Fruit fly (Drosophila melanogaster) whole organism, prepupa: ENCODE data around the gene Zn72D.
A peak's percentile ranks its signal among the peaks of the same experiment; 100 is the strongest.

Experiments
- Blimp-1 ChIP-seq: fragments of 200-800 bp; sonication (Bioruptor generic); optimal IDR thresholded peaks from 3 replicates; lab custom pipeline; 2017; ENCODE audit warnings: missing biosample characterization, missing genetic modification characterization, mild to moderate bottlenecking, moderate library complexity, missing genetic modification reagents
- CG10631 ChIP-seq: fragments of 200-800 bp; sonication (Bioruptor generic); optimal IDR thresholded peaks from 2 replicates; lab custom pipeline; 2016; ENCODE audit warnings: missing biosample characterization, missing genetic modification characterization
- CG10669 ChIP-seq: fragments of 200-800 bp; sonication (Bioruptor generic); optimal IDR thresholded peaks from 3 replicates; lab custom pipeline; 2018; ENCODE audit warnings: missing biosample characterization, mild to moderate bottlenecking, missing genetic modification characterization, moderate library complexity
- CG11294 ChIP-seq: fragments of 200-800 bp; sonication (Bioruptor generic); IDR thresholded peaks from 2 replicates; pipeline ENCODE4 v1.3.6; 2022; ENCODE audit warnings: missing biosample characterization, missing genetic modification characterization
- CG11762 ChIP-seq: fragments of 200-800 bp; sonication (Bioruptor generic); optimal IDR thresholded peaks from 3 replicates; lab custom pipeline; 2016; ENCODE audit warnings: missing biosample characterization, missing genetic modification characterization; ENCODE audit not compliant: insufficient read depth
- CG15336 ChIP-seq: fragments of 200-800 bp; sonication (Bioruptor generic); IDR thresholded peaks from 2 replicates; pipeline ENCODE4 v1.3.6; 2022; ENCODE audit warnings: missing biosample characterization, missing genetic modification characterization
- CG1621 ChIP-seq: fragments of 200-800 bp; sonication (Bioruptor generic); optimal IDR thresholded peaks from 3 replicates; lab custom pipeline; 2018; ENCODE audit warnings: missing biosample characterization, mild to moderate bottlenecking, missing genetic modification characterization
- CG16779 ChIP-seq: fragments of 200-800 bp; sonication (Bioruptor generic); optimal IDR thresholded peaks from 3 replicates; lab custom pipeline; 2017; ENCODE audit warnings: missing biosample characterization, mild to moderate bottlenecking, missing genetic modification characterization
- CG3032 ChIP-seq: fragments of 200-800 bp; optimal IDR thresholded peaks from 2 replicates; lab custom pipeline; 2019; ENCODE audit warnings: missing biosample characterization, mild to moderate bottlenecking, missing genetic modification characterization, moderate library complexity
- CG31627 ChIP-seq: fragments of 200-800 bp; sonication (Bioruptor generic); optimal IDR thresholded peaks from 3 replicates; lab custom pipeline; 2016; ENCODE audit warnings: missing biosample characterization, missing genetic modification characterization
- CG32006 ChIP-seq: fragments of 200-800 bp; sonication (Bioruptor generic); optimal IDR thresholded peaks from 3 replicates; lab custom pipeline; 2017; ENCODE audit warnings: missing biosample characterization, mild to moderate bottlenecking, missing genetic modification characterization
- CG34406 ChIP-seq: fragments of 200-800 bp; sonication (Bioruptor generic); optimal IDR thresholded peaks from 3 replicates; lab custom pipeline; 2016; ENCODE audit warnings: missing biosample characterization, missing genetic modification characterization
- CG6163 ChIP-seq: fragments of 200-800 bp; sonication (Bioruptor generic); IDR thresholded peaks from 3 replicates; pipeline ENCODE4 v1.3.6; 2022; ENCODE audit warnings: missing biosample characterization, missing genetic modification characterization
- CG6276 ChIP-seq: fragments of 200-800 bp; sonication (Bioruptor generic); optimal IDR thresholded peaks from 2 replicates; lab custom pipeline; 2017; ENCODE audit warnings: missing biosample characterization, mild to moderate bottlenecking, missing genetic modification characterization
- CG6792 ChIP-seq: fragments of 200-800 bp; sonication (Bioruptor generic); optimal IDR thresholded peaks from 3 replicates; lab custom pipeline; 2016; ENCODE audit warnings: missing biosample characterization, missing genetic modification characterization
- CG6808 ChIP-seq: fragments of 200-800 bp; sonication (Bioruptor generic); optimal IDR thresholded peaks from 3 replicates; lab custom pipeline; 2017; ENCODE audit warnings: missing biosample characterization, missing genetic modification characterization, mild to moderate bottlenecking, moderate library complexity, missing genetic modification reagents
- CG6854 ChIP-seq: fragments of 200-800 bp; sonication (Bioruptor generic); optimal IDR thresholded peaks from 2 replicates; lab custom pipeline; 2017; ENCODE audit warnings: missing biosample characterization, mild to moderate bottlenecking, missing genetic modification characterization
- CG7368 ChIP-seq: fragments of 200-800 bp; sonication (Bioruptor generic); optimal IDR thresholded peaks from 3 replicates; lab custom pipeline; 2016; ENCODE audit warnings: missing biosample characterization, missing genetic modification characterization
- CG8119 ChIP-seq: fragments of 200-800 bp; sonication (Bioruptor generic); IDR thresholded peaks from 3 replicates; pipeline ENCODE4 v1.3.6; 2022; ENCODE audit warnings: missing biosample characterization, missing genetic modification characterization
- CG8319 ChIP-seq: fragments of 200-800 bp; sonication (Bioruptor generic); optimal IDR thresholded peaks from 3 replicates; lab custom pipeline; 2016; ENCODE audit warnings: missing biosample characterization, missing genetic modification characterization
- Eip75B ChIP-seq: fragments of 200-800 bp; sonication (Bioruptor generic); optimal IDR thresholded peaks from 3 replicates; lab custom pipeline; 2016; ENCODE audit warnings: missing biosample characterization, missing genetic modification characterization
- Eip78C ChIP-seq: fragments of 200-800 bp; sonication (Bioruptor generic); peaks from one replicate; lab custom pipeline; 2016; ENCODE audit warnings: missing biosample characterization, missing genetic modification characterization
- Eip93F ChIP-seq: fragments of 200-800 bp; sonication (Bioruptor generic); optimal IDR thresholded peaks from 2 replicates; lab custom pipeline; 2016; ENCODE audit warnings: missing biosample characterization, mild to moderate bottlenecking, missing genetic modification characterization
- Ets21C ChIP-seq: fragments of 200-800 bp; sonication (Bioruptor generic); optimal IDR thresholded peaks from 3 replicates; lab custom pipeline; 2016; ENCODE audit warnings: missing biosample characterization, missing genetic modification characterization
- Gug ChIP-seq: fragments of 200-800 bp; sonication (Bioruptor generic); IDR thresholded peaks from 2 replicates; pipeline ENCODE4 v1.3.6; 2022; ENCODE audit warnings: missing biosample characterization, missing genetic modification characterization
- Hr38 ChIP-seq: sonication (Bioruptor generic); optimal IDR thresholded peaks from 2 replicates; lab custom pipeline; 2016; ENCODE audit warnings: missing biosample characterization, missing genetic modification characterization
- Hr39 ChIP-seq: fragments of 200-800 bp; sonication (Bioruptor generic); optimal IDR thresholded peaks from 2 replicates; lab custom pipeline; 2016; ENCODE audit warnings: missing biosample characterization, missing genetic modification characterization
- Lpt ChIP-seq: fragments of 200-800 bp; sonication (Bioruptor generic); optimal IDR thresholded peaks from 3 replicates; lab custom pipeline; 2016; ENCODE audit warnings: missing biosample characterization, missing genetic modification characterization
- Met ChIP-seq: fragments of 200-800 bp; sonication (Bioruptor generic); optimal IDR thresholded peaks from 3 replicates; lab custom pipeline; 2016; ENCODE audit warnings: missing biosample characterization, missing genetic modification characterization
- OdsH ChIP-seq: fragments of 200-800 bp; sonication (Bioruptor generic); optimal IDR thresholded peaks from 3 replicates; lab custom pipeline; 2016; ENCODE audit warnings: missing biosample characterization, missing genetic modification characterization
- Smox ChIP-seq: fragments of 200-800 bp; sonication (Bioruptor generic); optimal IDR thresholded peaks from 3 replicates; lab custom pipeline; 2016; ENCODE audit warnings: missing biosample characterization, missing genetic modification characterization
- Sox102F ChIP-seq: fragments of 200-800 bp; sonication (Bioruptor generic); optimal IDR thresholded peaks from 2 replicates; lab custom pipeline; 2016; ENCODE audit warnings: missing biosample characterization, mild to moderate bottlenecking, missing genetic modification characterization
- Sox14 ChIP-seq: fragments of 200-800 bp; sonication (Bioruptor generic); optimal IDR thresholded peaks from 3 replicates; lab custom pipeline; 2016; ENCODE audit warnings: missing biosample characterization, missing genetic modification characterization
- achi ChIP-seq: fragments of 200-800 bp; sonication (Bioruptor generic); optimal IDR thresholded peaks from 3 replicates; lab custom pipeline; 2016; ENCODE audit warnings: missing biosample characterization, missing genetic modification characterization
- acj6 ChIP-seq: fragments of 200-800 bp; sonication (Bioruptor generic); optimal IDR thresholded peaks from 3 replicates; lab custom pipeline; 2016; ENCODE audit warnings: missing biosample characterization, missing genetic modification characterization
- dac ChIP-seq: fragments of 200-800 bp; sonication (Bioruptor generic); optimal IDR thresholded peaks from 2 replicates; lab custom pipeline; 2017; ENCODE audit warnings: missing biosample characterization, mild to moderate bottlenecking, missing genetic modification characterization
- dsx ChIP-seq: fragments of 200-800 bp; optimal IDR thresholded peaks from 3 replicates; lab custom pipeline; 2019; ENCODE audit warnings: missing biosample characterization, mild to moderate bottlenecking, missing genetic modification characterization, moderate library complexity; ENCODE audit not compliant: poor library complexity, severe bottlenecking
- eg ChIP-seq: fragments of 200-800 bp; sonication (Bioruptor generic); IDR thresholded peaks from 3 replicates; pipeline ENCODE4 v1.3.6; 2022; ENCODE audit warnings: missing biosample characterization, missing genetic modification characterization
- fd59A ChIP-seq: fragments of 200-800 bp; sonication (Bioruptor generic); optimal IDR thresholded peaks from 2 replicates; lab custom pipeline; 2017; ENCODE audit warnings: missing biosample characterization, mild to moderate bottlenecking, missing genetic modification characterization, missing genetic modification reagents
- fd85E ChIP-seq: fragments of 200-800 bp; sonication (Bioruptor generic); optimal IDR thresholded peaks from 3 replicates; lab custom pipeline; 2016; ENCODE audit warnings: missing biosample characterization, missing genetic modification characterization
- fkh ChIP-seq: fragments of 200-800 bp; sonication (Bioruptor generic); optimal IDR thresholded peaks from 3 replicates; lab custom pipeline; 2017; ENCODE audit warnings: missing biosample characterization, mild to moderate bottlenecking, missing genetic modification characterization, moderate library complexity
- lz ChIP-seq: fragments of 200-800 bp; sonication (Bioruptor generic); optimal IDR thresholded peaks from 3 replicates; lab custom pipeline; 2016; ENCODE audit warnings: missing biosample characterization, missing genetic modification characterization
- net ChIP-seq: fragments of 200-800 bp; sonication (Bioruptor generic); optimal IDR thresholded peaks from 3 replicates; lab custom pipeline; 2016; ENCODE audit warnings: missing biosample characterization, missing genetic modification characterization
- pdm3 ChIP-seq: fragments of 200-800 bp; sonication (Bioruptor generic); optimal IDR thresholded peaks from 3 replicates; lab custom pipeline; 2016; ENCODE audit warnings: missing biosample characterization, missing genetic modification characterization
- salr ChIP-seq, 2 experiments: fragments of 200-800 bp; sonication (Bioruptor generic); optimal IDR thresholded peaks; 3 replicates each; lab custom pipeline; 2016 to 2018; ENCODE audit warnings: missing biosample characterization in 2 of 2, missing genetic modification characterization in 2 of 2, mild to moderate bottlenecking in 1 of 2
- spab ChIP-seq: fragments of 200-800 bp; sonication (Bioruptor generic); optimal IDR thresholded peaks from 2 replicates; lab custom pipeline; 2017; ENCODE audit warnings: missing biosample characterization, mild to moderate bottlenecking, missing genetic modification characterization, missing genetic modification reagents
- svp ChIP-seq: fragments of 200-800 bp; sonication (Bioruptor generic); peaks from one replicate; lab custom pipeline; 2016; ENCODE audit warnings: missing biosample characterization, missing genetic modification characterization
- topi ChIP-seq: fragments of 200-800 bp; sonication (Bioruptor generic); optimal IDR thresholded peaks from 3 replicates; lab custom pipeline; 2016; ENCODE audit warnings: missing biosample characterization, missing genetic modification characterization
- vri ChIP-seq: fragments of 200-800 bp; sonication (Bioruptor generic); optimal IDR thresholded peaks from 3 replicates; lab custom pipeline; 2016; ENCODE audit warnings: missing biosample characterization, mild to moderate bottlenecking, missing genetic modification characterization

Gene Zn72D

DNA sequence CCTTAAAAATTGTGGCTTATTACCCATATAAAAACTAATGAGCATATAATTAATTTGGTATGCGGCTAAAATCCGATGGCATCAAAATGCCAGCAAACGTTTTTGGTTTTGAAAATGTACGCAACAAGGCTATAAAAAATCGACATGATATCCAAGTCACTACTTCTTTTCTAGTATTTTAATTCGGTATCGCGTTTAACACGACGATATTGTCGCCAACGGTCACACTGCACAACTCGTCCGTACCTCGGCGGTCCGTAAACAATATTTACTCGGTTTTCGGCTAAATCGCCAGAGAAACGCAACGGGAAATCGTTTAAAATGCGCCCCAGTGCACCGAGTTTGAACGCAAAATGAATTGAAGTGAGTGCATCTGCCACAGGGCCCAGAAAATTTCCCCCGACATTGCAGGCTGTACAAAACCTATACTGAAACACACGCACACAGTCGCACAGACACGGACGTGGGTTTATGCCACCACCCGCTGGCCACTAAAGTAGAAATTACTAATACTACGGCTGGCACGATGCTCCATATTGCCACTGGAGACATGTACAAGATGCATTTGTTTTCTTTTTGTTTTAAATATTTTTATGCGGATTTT, 679 bp upstream of the Zn72D start, which contains the start of gene Taf4:
Gene Taf4, plus strand, starts transcription at position 210 of the 604 bp plus-strand sequence.
- TF ChIP-seq Hr38 (GFP tag; lab: Kevin White, UChicago) = no peak
- peak; percentile 89; the same call in 1 of the 3 replicates for TF ChIP-seq CG8119 (GFP tag; lab: Robert Waterston, UW)

DNA sequence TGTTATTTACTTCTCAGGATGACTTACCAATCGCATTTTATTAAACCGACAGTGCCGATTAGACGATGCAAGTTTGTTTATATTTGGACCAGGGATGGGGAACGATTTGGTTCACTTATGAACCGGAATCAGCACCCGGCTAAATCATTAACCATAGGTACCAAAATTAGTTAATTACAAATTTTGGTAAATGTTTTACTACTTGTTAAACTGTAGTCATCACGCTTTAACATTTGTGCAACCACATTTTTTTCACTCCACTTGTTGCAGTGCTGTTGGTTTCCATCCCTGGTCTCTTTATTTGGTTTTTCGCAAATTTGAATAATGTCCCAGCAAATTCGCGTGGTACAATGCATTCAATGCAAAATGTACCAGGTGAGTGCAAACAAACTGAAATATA, 6.9 kb downstream of the Zn72D start, which contains the start of the genes IntS9 and CG43295:
Gene IntS9, minus strand, starts transcription at position 100 of the 400 bp plus-strand sequence.
Gene CG43295, plus strand, starts transcription at position 325 of the 400 bp plus-strand sequence.
- TF ChIP-seq OdsH (GFP tag; lab: Kevin White, UChicago) (no peak), Smox (GFP tag; lab: Kevin White, UChicago) (no peak), dac (GFP tag; lab: Kevin White, UChicago) (no peak), CG10631 (GFP tag; lab: Kevin White, UChicago) (peak; percentile 87), CG8119 (GFP tag; lab: Robert Waterston, UW) (no peak; the same call in 2 of the 3 replicates), CG15336 (GFP tag; lab: Robert Waterston, UW) (peak; percentile 80), CG31627 (GFP tag; lab: Kevin White, UChicago) (peak; percentile 92), Eip78C (no peak), Sox14 (GFP tag; lab: Kevin White, UChicago) (peak; percentile 97), vri (no peak), CG6808 (GFP tag; lab: Kevin White, UChicago) (no peak), CG34406 (no peak), fd59A (GFP tag; lab: Kevin White, UChicago) (peak; percentile 58), CG10669 (GFP tag; lab: Kevin White, UChicago) (no peak), CG1621 (tag; lab: Kevin White, UChicago) (no peak), CG6792 (GFP tag; lab: Kevin White, UChicago) (peak; percentile 85), CG3032 (tag; lab: Kevin White, UChicago) (peak; percentile 76), Hr39 (GFP tag; lab: Kevin White, UChicago) (peak; percentile 92), Hr38 (GFP tag; lab: Kevin White, UChicago) (peak; percentile 77), salr (GFP tag; optimal IDR thresholded peaks at IDR 0.05; lab: Kevin White, UChicago) (peak in 1 of 2 experiments; percentile 62), CG8319 (peak; percentile 83), lz (peak; percentile 90), eg (GFP tag; lab: Robert Waterston, UW) (peak; percentile 87), Sox102F (GFP tag; lab: Kevin White, UChicago) (no peak), Met (GFP tag; lab: Kevin White, UChicago) (no peak), svp (no peak), Blimp-1 (no peak), CG6854 (GFP tag; lab: Kevin White, UChicago) (no peak), CG6276 (no peak), topi (GFP tag; lab: Kevin White, UChicago) (no peak), Eip75B (GFP tag; lab: Kevin White, UChicago) (no peak), Ets21C (GFP tag; lab: Kevin White, UChicago) (peak; percentile 88), Eip93F (GFP tag; lab: Kevin White, UChicago) (peak; percentile 30), CG11762 (GFP tag; lab: Kevin White, UChicago) (peak; percentile 84), CG6163 (GFP tag; lab: Robert Waterston, UW) (peak; percentile 91), achi (no peak), fkh (peak; percentile 46), pdm3 (GFP tag; lab: Kevin White, UChicago) (no peak), net (no peak), acj6 (GFP tag; lab: Kevin White, UChicago) (peak; percentile 91), CG32006 (GFP tag; lab: Kevin White, UChicago) (no peak), Lpt (GFP tag; lab: Kevin White, UChicago) (no peak), CG11294 (GFP tag; lab: Robert Waterston, UW) (peak; percentile 64), CG7368 (GFP tag; lab: Kevin White, UChicago) (peak; percentile 77), spab (no peak), Gug (peak; percentile 70), dsx (GFP tag; lab: Kevin White, UChicago) (no peak), fd85E (GFP tag; lab: Kevin White, UChicago) (no peak), CG16779 (tag; lab: Kevin White, UChicago) (no peak)
